Fruit fly (Drosophila melanogaster) whole organism, prepupa: ENCODE measurements around the gene CG14050.

Source experiments
- Blimp-1 ChIP-seq: fragments of 200-800 bp; sonication (Bioruptor generic); optimal IDR thresholded peaks from 3 replicates; lab custom pipeline; 2017; ENCODE audit warnings: missing biosample characterization, missing genetic modification characterization, mild to moderate bottlenecking, moderate library complexity, missing genetic modification reagents
- CG10631 ChIP-seq: fragments of 200-800 bp; sonication (Bioruptor generic); optimal IDR thresholded peaks from 2 replicates; lab custom pipeline; 2016; ENCODE audit warnings: missing biosample characterization, missing genetic modification characterization
- CG11294 ChIP-seq: fragments of 200-800 bp; sonication (Bioruptor generic); IDR thresholded peaks from 2 replicates; pipeline ENCODE4 v1.3.6; 2022; ENCODE audit warnings: missing biosample characterization, missing genetic modification characterization
- CG11762 ChIP-seq: fragments of 200-800 bp; sonication (Bioruptor generic); optimal IDR thresholded peaks from 3 replicates; lab custom pipeline; 2016; ENCODE audit warnings: missing biosample characterization, missing genetic modification characterization; ENCODE audit not compliant: insufficient read depth
- CG15336 ChIP-seq: fragments of 200-800 bp; sonication (Bioruptor generic); IDR thresholded peaks from 2 replicates; pipeline ENCODE4 v1.3.6; 2022; ENCODE audit warnings: missing biosample characterization, missing genetic modification characterization
- CG1621 ChIP-seq: fragments of 200-800 bp; sonication (Bioruptor generic); optimal IDR thresholded peaks from 3 replicates; lab custom pipeline; 2018; ENCODE audit warnings: missing biosample characterization, mild to moderate bottlenecking, missing genetic modification characterization
- CG16779 ChIP-seq: fragments of 200-800 bp; sonication (Bioruptor generic); optimal IDR thresholded peaks from 3 replicates; lab custom pipeline; 2017; ENCODE audit warnings: missing biosample characterization, mild to moderate bottlenecking, missing genetic modification characterization
- CG3032 ChIP-seq: fragments of 200-800 bp; optimal IDR thresholded peaks from 2 replicates; lab custom pipeline; 2019; ENCODE audit warnings: missing biosample characterization, mild to moderate bottlenecking, missing genetic modification characterization, moderate library complexity
- CG31627 ChIP-seq: fragments of 200-800 bp; sonication (Bioruptor generic); optimal IDR thresholded peaks from 3 replicates; lab custom pipeline; 2016; ENCODE audit warnings: missing biosample characterization, missing genetic modification characterization
- CG32006 ChIP-seq: fragments of 200-800 bp; sonication (Bioruptor generic); optimal IDR thresholded peaks from 3 replicates; lab custom pipeline; 2017; ENCODE audit warnings: missing biosample characterization, mild to moderate bottlenecking, missing genetic modification characterization
- CG34406 ChIP-seq: fragments of 200-800 bp; sonication (Bioruptor generic); optimal IDR thresholded peaks from 3 replicates; lab custom pipeline; 2016; ENCODE audit warnings: missing biosample characterization, missing genetic modification characterization
- CG3919 ChIP-seq: fragments of 200-800 bp; sonication (Bioruptor generic); optimal IDR thresholded peaks from 3 replicates; lab custom pipeline; 2016; ENCODE audit warnings: missing biosample characterization, missing genetic modification characterization
- CG4318 ChIP-seq: fragments of 200-800 bp; sonication (Bioruptor generic); optimal IDR thresholded peaks from 3 replicates; lab custom pipeline; 2017; ENCODE audit warnings: missing biosample characterization, mild to moderate bottlenecking, missing genetic modification characterization
- CG6163 ChIP-seq: fragments of 200-800 bp; sonication (Bioruptor generic); IDR thresholded peaks from 3 replicates; pipeline ENCODE4 v1.3.6; 2022; ENCODE audit warnings: missing biosample characterization, missing genetic modification characterization
- CG6276 ChIP-seq: fragments of 200-800 bp; sonication (Bioruptor generic); optimal IDR thresholded peaks from 2 replicates; lab custom pipeline; 2017; ENCODE audit warnings: missing biosample characterization, mild to moderate bottlenecking, missing genetic modification characterization
- CG6792 ChIP-seq: fragments of 200-800 bp; sonication (Bioruptor generic); optimal IDR thresholded peaks from 3 replicates; lab custom pipeline; 2016; ENCODE audit warnings: missing biosample characterization, missing genetic modification characterization
- CG6808 ChIP-seq: fragments of 200-800 bp; sonication (Bioruptor generic); optimal IDR thresholded peaks from 3 replicates; lab custom pipeline; 2017; ENCODE audit warnings: missing biosample characterization, missing genetic modification characterization, mild to moderate bottlenecking, moderate library complexity, missing genetic modification reagents
- CG6854 ChIP-seq: fragments of 200-800 bp; sonication (Bioruptor generic); optimal IDR thresholded peaks from 2 replicates; lab custom pipeline; 2017; ENCODE audit warnings: missing biosample characterization, mild to moderate bottlenecking, missing genetic modification characterization
- CG8319 ChIP-seq: fragments of 200-800 bp; sonication (Bioruptor generic); optimal IDR thresholded peaks from 3 replicates; lab custom pipeline; 2016; ENCODE audit warnings: missing biosample characterization, missing genetic modification characterization
- CG8632 ChIP-seq: fragments of 200-800 bp; sonication (Bioruptor generic); optimal IDR thresholded peaks from 3 replicates; lab custom pipeline; 2016; ENCODE audit warnings: missing biosample characterization, missing genetic modification characterization
- CG9139 ChIP-seq: fragments of 200-800 bp; sonication (Bioruptor generic); optimal IDR thresholded peaks from 3 replicates; lab custom pipeline; 2017; ENCODE audit warnings: missing biosample characterization, mild to moderate bottlenecking, missing genetic modification characterization
- Eip75B ChIP-seq: fragments of 200-800 bp; sonication (Bioruptor generic); optimal IDR thresholded peaks from 3 replicates; lab custom pipeline; 2016; ENCODE audit warnings: missing biosample characterization, missing genetic modification characterization
- Eip93F ChIP-seq: fragments of 200-800 bp; sonication (Bioruptor generic); optimal IDR thresholded peaks from 2 replicates; lab custom pipeline; 2016; ENCODE audit warnings: missing biosample characterization, mild to moderate bottlenecking, missing genetic modification characterization
- Ets21C ChIP-seq: fragments of 200-800 bp; sonication (Bioruptor generic); optimal IDR thresholded peaks from 3 replicates; lab custom pipeline; 2016; ENCODE audit warnings: missing biosample characterization, missing genetic modification characterization
- Hr39 ChIP-seq: fragments of 200-800 bp; sonication (Bioruptor generic); optimal IDR thresholded peaks from 2 replicates; lab custom pipeline; 2016; ENCODE audit warnings: missing biosample characterization, missing genetic modification characterization
- Hr4 ChIP-seq: fragments of 200-800 bp; sonication (Bioruptor generic); optimal IDR thresholded peaks from 3 replicates; lab custom pipeline; 2016; ENCODE audit warnings: missing biosample characterization, missing genetic modification characterization
- Met ChIP-seq: fragments of 200-800 bp; sonication (Bioruptor generic); optimal IDR thresholded peaks from 3 replicates; lab custom pipeline; 2016; ENCODE audit warnings: missing biosample characterization, missing genetic modification characterization
- OdsH ChIP-seq: fragments of 200-800 bp; sonication (Bioruptor generic); optimal IDR thresholded peaks from 3 replicates; lab custom pipeline; 2016; ENCODE audit warnings: missing biosample characterization, missing genetic modification characterization
- Smox ChIP-seq: fragments of 200-800 bp; sonication (Bioruptor generic); optimal IDR thresholded peaks from 3 replicates; lab custom pipeline; 2016; ENCODE audit warnings: missing biosample characterization, missing genetic modification characterization
- Sox14 ChIP-seq: fragments of 200-800 bp; sonication (Bioruptor generic); optimal IDR thresholded peaks from 3 replicates; lab custom pipeline; 2016; ENCODE audit warnings: missing biosample characterization, missing genetic modification characterization
- Sox15 ChIP-seq: fragments of 200-800 bp; sonication (Bioruptor generic); optimal IDR thresholded peaks from 3 replicates; lab custom pipeline; 2016; ENCODE audit warnings: missing biosample characterization, missing genetic modification characterization
- achi ChIP-seq: fragments of 200-800 bp; sonication (Bioruptor generic); optimal IDR thresholded peaks from 3 replicates; lab custom pipeline; 2016; ENCODE audit warnings: missing biosample characterization, missing genetic modification characterization
- dac ChIP-seq: fragments of 200-800 bp; sonication (Bioruptor generic); optimal IDR thresholded peaks from 2 replicates; lab custom pipeline; 2017; ENCODE audit warnings: missing biosample characterization, mild to moderate bottlenecking, missing genetic modification characterization
- dsx ChIP-seq: fragments of 200-800 bp; optimal IDR thresholded peaks from 3 replicates; lab custom pipeline; 2019; ENCODE audit warnings: missing biosample characterization, mild to moderate bottlenecking, missing genetic modification characterization, moderate library complexity; ENCODE audit not compliant: poor library complexity, severe bottlenecking
- eg ChIP-seq: fragments of 200-800 bp; sonication (Bioruptor generic); IDR thresholded peaks from 3 replicates; pipeline ENCODE4 v1.3.6; 2022; ENCODE audit warnings: missing biosample characterization, missing genetic modification characterization
- esn ChIP-seq: fragments of 200-800 bp; sonication (Bioruptor generic); optimal IDR thresholded peaks from 2 replicates; lab custom pipeline; 2016; ENCODE audit warnings: missing biosample characterization, mild to moderate bottlenecking, missing genetic modification characterization, moderate library complexity
- fd59A ChIP-seq: fragments of 200-800 bp; sonication (Bioruptor generic); optimal IDR thresholded peaks from 2 replicates; lab custom pipeline; 2017; ENCODE audit warnings: missing biosample characterization, mild to moderate bottlenecking, missing genetic modification characterization, missing genetic modification reagents
- fkh ChIP-seq: fragments of 200-800 bp; sonication (Bioruptor generic); optimal IDR thresholded peaks from 3 replicates; lab custom pipeline; 2017; ENCODE audit warnings: missing biosample characterization, mild to moderate bottlenecking, missing genetic modification characterization, moderate library complexity
- net ChIP-seq: fragments of 200-800 bp; sonication (Bioruptor generic); optimal IDR thresholded peaks from 3 replicates; lab custom pipeline; 2016; ENCODE audit warnings: missing biosample characterization, missing genetic modification characterization
- salr ChIP-seq, 2 experiments: fragments of 200-800 bp; sonication (Bioruptor generic); optimal IDR thresholded peaks; 3 replicates each; lab custom pipeline; 2016 to 2018; ENCODE audit warnings: missing biosample characterization in 2 of 2, missing genetic modification characterization in 2 of 2, mild to moderate bottlenecking in 1 of 2
- spab ChIP-seq: fragments of 200-800 bp; sonication (Bioruptor generic); optimal IDR thresholded peaks from 2 replicates; lab custom pipeline; 2017; ENCODE audit warnings: missing biosample characterization, mild to moderate bottlenecking, missing genetic modification characterization, missing genetic modification reagents
- svp ChIP-seq: fragments of 200-800 bp; sonication (Bioruptor generic); peaks from one replicate; lab custom pipeline; 2016; ENCODE audit warnings: missing biosample characterization, missing genetic modification characterization
- topi ChIP-seq: fragments of 200-800 bp; sonication (Bioruptor generic); optimal IDR thresholded peaks from 3 replicates; lab custom pipeline; 2016; ENCODE audit warnings: missing biosample characterization, missing genetic modification characterization
- vri ChIP-seq: fragments of 200-800 bp; sonication (Bioruptor generic); optimal IDR thresholded peaks from 3 replicates; lab custom pipeline; 2016; ENCODE audit warnings: missing biosample characterization, mild to moderate bottlenecking, missing genetic modification characterization

Gene CG14050

DNA sequence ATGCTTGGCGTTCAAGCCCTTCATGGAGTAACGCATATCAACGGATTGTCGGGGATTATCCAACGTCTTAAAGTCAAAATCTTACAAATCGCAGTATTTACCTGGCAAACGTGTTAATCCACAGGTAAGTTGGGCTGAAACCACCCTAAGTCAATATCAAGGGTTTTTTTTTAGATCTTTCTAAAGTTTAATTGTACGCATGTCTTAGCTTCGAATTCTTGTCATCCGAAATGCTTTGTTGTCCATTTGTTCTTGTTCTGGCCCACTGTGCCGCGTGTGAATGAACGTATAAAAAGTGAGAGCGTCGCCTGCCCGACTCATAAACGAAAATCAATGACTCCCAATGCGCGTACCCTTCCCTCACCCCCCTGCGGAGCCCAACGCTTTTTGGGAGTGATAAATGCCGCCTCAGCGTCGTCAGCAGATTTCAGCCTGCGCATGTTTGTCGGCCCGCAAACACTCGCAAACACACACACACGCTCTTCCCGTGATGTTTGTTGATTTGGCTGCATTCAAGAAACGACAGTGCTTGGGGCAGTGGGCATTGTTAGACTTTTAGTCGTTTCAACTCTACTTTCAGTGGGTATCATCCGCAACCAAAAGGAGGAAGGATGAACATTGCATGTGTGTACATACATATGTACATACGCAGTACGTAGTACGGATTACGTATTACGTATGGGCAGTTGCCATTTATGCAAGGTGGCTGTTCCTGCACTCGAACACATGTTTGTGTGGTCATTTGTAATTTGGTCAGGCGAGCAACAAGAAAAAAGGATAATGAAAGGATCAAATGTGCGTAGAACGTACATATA lies 29.6 kb downstream of the CG14050 start (continued):
- TF ChIP-seq Sox14 (GFP tag; lab: Kevin White, UChicago) (peak; percentile 96), CG32006 (GFP tag; lab: Kevin White, UChicago) (peak; percentile 97), CG4318 (GFP tag; lab: Kevin White, UChicago) (peak; percentile 89), CG8319 (peak; percentile 91), CG8632 (GFP tag; lab: Kevin White, UChicago) (peak; percentile 93), Hr39 (GFP tag; lab: Kevin White, UChicago) (peak; percentile 94), net (GFP tag; lab: Kevin White, UChicago) (peak; percentile 95), dac (GFP tag; lab: Kevin White, UChicago) (peak; percentile 88), spab (GFP tag; lab: Kevin White, UChicago) (peak; percentile 90), Smox (GFP tag; lab: Kevin White, UChicago) (peak; percentile 95), CG11762 (GFP tag; lab: Kevin White, UChicago) (peak; percentile 90), CG6808 (GFP tag; lab: Kevin White, UChicago) (peak; percentile 94), CG11294 (peak; percentile 31; the same call in 1 of the 2 replicates), salr (GFP tag; optimal IDR thresholded peaks at IDR 0.05; lab: Kevin White, UChicago) (peak; percentile 78 to 93), CG1621 (tag; lab: Kevin White, UChicago) (peak; percentile 89), CG3032 (tag; lab: Kevin White, UChicago) (peak; percentile 89), achi (GFP tag; lab: Kevin White, UChicago) (peak; percentile 91), topi (GFP tag; lab: Kevin White, UChicago) (peak; percentile 97), Blimp-1 (GFP tag; lab: Kevin White, UChicago) (peak; percentile 96), Eip93F (GFP tag; lab: Kevin White, UChicago) (peak; percentile 65), CG6276 (peak; percentile 93), CG3919 (GFP tag; lab: Kevin White, UChicago) (peak; percentile 91), fkh (GFP tag; lab: Kevin White, UChicago) (peak; percentile 74), esn (GFP tag; lab: Kevin White, UChicago) (peak; percentile 96), dsx (peak; percentile 78), Hr4 (GFP tag; lab: Kevin White, UChicago) (peak; percentile 90), CG6792 (GFP tag; lab: Kevin White, UChicago) (peak; percentile 96)

DNA sequence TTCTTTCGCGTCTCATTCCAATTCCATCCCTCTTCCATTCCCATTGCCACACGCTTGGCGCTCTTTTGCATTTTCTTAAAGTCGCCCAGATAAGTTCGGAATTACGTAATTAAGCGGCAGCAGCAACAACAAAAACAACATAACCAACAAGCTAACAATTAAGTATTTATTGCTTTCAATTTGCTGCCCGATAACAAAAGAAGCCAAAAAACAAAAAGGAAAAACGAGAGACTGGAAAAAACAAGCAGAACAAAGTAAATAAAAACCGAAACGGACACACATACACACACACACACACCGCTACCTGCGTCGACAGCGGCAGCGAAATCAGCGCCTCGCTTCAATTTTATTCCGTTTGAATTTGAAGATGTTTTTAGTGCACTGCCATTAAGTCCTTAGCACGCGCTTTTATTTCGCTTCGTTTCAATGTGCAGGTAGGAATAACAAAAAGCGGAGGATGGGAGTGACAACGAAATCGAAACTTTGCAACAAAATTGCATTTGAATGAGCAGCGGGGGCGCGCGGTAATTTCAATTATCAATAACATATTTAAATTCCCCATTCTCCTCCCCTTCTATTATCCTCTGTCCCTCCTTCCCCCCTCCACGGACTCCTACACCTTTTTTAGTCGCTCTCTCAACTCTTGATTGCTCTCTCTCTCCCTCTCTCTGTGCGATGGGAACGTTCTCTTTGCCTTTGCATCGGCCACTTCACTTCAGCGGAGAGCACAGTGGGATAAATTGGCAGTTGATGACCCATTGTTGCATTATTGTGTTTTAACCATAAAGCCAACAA lies 30.4 kb downstream of the CG14050 start, which contains the start of gene Raf:
Gene Raf, plus strand, starts transcription at position 32 of the 795 bp plus-strand sequence.
- no peak for TF ChIP-seq Blimp-1 (GFP tag; lab: Kevin White, UChicago)
- no peak for TF ChIP-seq topi (GFP tag; lab: Kevin White, UChicago)
- no peak for TF ChIP-seq CG11762 (GFP tag; lab: Kevin White, UChicago)
- no peak for TF ChIP-seq CG3919 (GFP tag; lab: Kevin White, UChicago)
- TF ChIP-seq CG11294, result 0 out of 2 replicates have a peak, but pooled peaks have one; percentile 68
- no peak for TF ChIP-seq dac (GFP tag; lab: Kevin White, UChicago)
- no peak for TF ChIP-seq CG6808 (GFP tag; lab: Kevin White, UChicago)
- TF ChIP-seq Hr39 (GFP tag; lab: Kevin White, UChicago), result no peak
- TF ChIP-seq Ets21C (GFP tag; lab: Kevin White, UChicago), result no peak
- TF ChIP-seq CG31627, result no peak
- TF ChIP-seq Met (GFP tag; lab: Kevin White, UChicago), result no peak
- peak; percentile 10; the same call in 1 of the 3 replicates for TF ChIP-seq CG6163 (GFP tag; lab: Robert Waterston, UW)
- no peak for TF ChIP-seq CG34406 (GFP tag; lab: Kevin White, UChicago)
- TF ChIP-seq CG3032 (tag; lab: Kevin White, UChicago), result no peak
- TF ChIP-seq CG16779, result no peak
- peak; percentile 36 for TF ChIP-seq CG6854 (GFP tag; lab: Kevin White, UChicago)
- no peak for TF ChIP-seq fd59A
- no peak for TF ChIP-seq Sox15 (GFP tag; lab: Kevin White, UChicago)
- no peak for TF ChIP-seq spab (GFP tag; lab: Kevin White, UChicago)
- TF ChIP-seq Eip75B (GFP tag; lab: Kevin White, UChicago), result no peak
- TF ChIP-seq achi (GFP tag; lab: Kevin White, UChicago), result no peak
- TF ChIP-seq CG15336 (GFP tag; lab: Robert Waterston, UW), result no peak
- TF ChIP-seq CG9139 (GFP tag; lab: Kevin White, UChicago), result no peak
- TF ChIP-seq svp (GFP tag; lab: Kevin White, UChicago), result no peak
- no peak for TF ChIP-seq fkh (GFP tag; lab: Kevin White, UChicago)
- TF ChIP-seq CG8319, result no peak
- TF ChIP-seq CG10631, result no peak
- no peak for TF ChIP-seq OdsH (GFP tag; lab: Kevin White, UChicago)
- TF ChIP-seq eg (GFP tag; lab: Robert Waterston, UW), result 0 out of 3 replicates have a peak, but pooled peaks have one; percentile 70
- peak; percentile 96 for TF ChIP-seq vri
- TF ChIP-seq CG32006 (GFP tag; lab: Kevin White, UChicago), result no peak
